Fruit fly (Drosophila melanogaster) whole organism, embryonic: ENCODE data around the gene lobo.

Source experiments
- ATbp ChIP-seq: fragments of 200-800 bp; sonication (Bioruptor generic); optimal IDR thresholded peaks from 2 replicates; lab custom pipeline; 2017; ENCODE audit warnings: missing biosample characterization, mild to moderate bottlenecking, missing genetic modification characterization, missing genetic modification reagents
- Atf3 ChIP-seq: fragments of 200-800 bp; sonication (Bioruptor generic); optimal IDR thresholded peaks from 3 replicates; lab custom pipeline; 2016; ENCODE audit warnings: missing biosample characterization, missing genetic modification characterization
- Atf6 ChIP-seq: fragments of 200-800 bp; sonication (Bioruptor generic); IDR thresholded peaks from 2 replicates; pipeline ENCODE4 v1.3.6; 2022; ENCODE audit warnings: missing biosample characterization, missing genetic modification characterization
- CG10147 ChIP-seq: fragments of 200-800 bp; sonication (Bioruptor generic); optimal IDR thresholded peaks from 2 replicates; lab custom pipeline; 2019; ENCODE audit warnings: missing biosample characterization, mild to moderate bottlenecking, missing genetic modification characterization, moderate library complexity
- CG1233 ChIP-seq: fragments of 200-800 bp; sonication (Bioruptor generic); optimal IDR thresholded peaks from 4 replicates; lab custom pipeline; 2018; ENCODE audit warnings: missing biosample characterization, mild to moderate bottlenecking, missing genetic modification characterization
- CG13123 ChIP-seq: fragments of 200-800 bp; sonication (Bioruptor generic); optimal IDR thresholded peaks from 2 replicates; lab custom pipeline; 2016; ENCODE audit warnings: missing biosample characterization, missing genetic modification characterization
- CG14050 ChIP-seq: fragments of 200-800 bp; sonication (Bioruptor generic); IDR thresholded peaks from 3 replicates; pipeline ENCODE4 v1.3.6; 2022; ENCODE audit warnings: missing biosample characterization, missing genetic modification characterization
- CG15073 ChIP-seq: fragments of 200-800 bp; sonication (Bioruptor generic); optimal IDR thresholded peaks from 2 replicates; lab custom pipeline; 2016; ENCODE audit warnings: missing biosample characterization, missing genetic modification characterization
- CG17328 ChIP-seq: fragments of 200-800 bp; sonication (Bioruptor generic); IDR thresholded peaks from 2 replicates; pipeline ENCODE4 v1.3.6; 2022; ENCODE audit warnings: missing biosample characterization, missing genetic modification characterization
- CG2678 ChIP-seq: fragments of 200-800 bp; sonication (Bioruptor generic); optimal IDR thresholded peaks from 3 replicates; lab custom pipeline; 2019; ENCODE audit warnings: missing biosample characterization, mild to moderate bottlenecking, missing genetic modification characterization, moderate library complexity
- CG3163 ChIP-seq: fragments of 200-800 bp; sonication (Bioruptor generic); optimal IDR thresholded peaks from 3 replicates; lab custom pipeline; 2016; ENCODE audit warnings: missing biosample characterization, missing genetic modification characterization
- CG34376 ChIP-seq: fragments of 200-800 bp; sonication (Bioruptor generic); optimal IDR thresholded peaks from 2 replicates; lab custom pipeline; 2018; ENCODE audit warnings: missing biosample characterization, mild to moderate bottlenecking, missing genetic modification characterization
- CG43689 ChIP-seq: fragments of 200-800 bp; sonication (Bioruptor generic); IDR thresholded peaks from 2 replicates; pipeline ENCODE4 v1.3.6; 2022; ENCODE audit warnings: missing biosample characterization, missing genetic modification characterization
- CG4707 ChIP-seq: fragments of 200-800 bp; sonication (Bioruptor generic); optimal IDR thresholded peaks from 2 replicates; lab custom pipeline; 2018; ENCODE audit warnings: missing biosample characterization, mild to moderate bottlenecking, missing genetic modification characterization, moderate library complexity
- CG5245 ChIP-seq: fragments of 200-800 bp; sonication (Bioruptor generic); optimal IDR thresholded peaks from 3 replicates; lab custom pipeline; 2016; ENCODE audit warnings: missing biosample characterization, missing genetic modification characterization
- CG8388 ChIP-seq: fragments of 200-800 bp; sonication (Bioruptor generic); optimal IDR thresholded peaks from 2 replicates; lab custom pipeline; 2019; ENCODE audit warnings: missing biosample characterization, mild to moderate bottlenecking, missing genetic modification characterization, moderate library complexity
- CG9797 ChIP-seq: fragments of 200-800 bp; sonication (Bioruptor generic); optimal IDR thresholded peaks from 3 replicates; lab custom pipeline; 2018; ENCODE audit warnings: missing biosample characterization, mild to moderate bottlenecking, missing genetic modification characterization
- CG9876 ChIP-seq: fragments of 200-800 bp; sonication (Bioruptor generic); optimal IDR thresholded peaks from 2 replicates; lab custom pipeline; 2016; ENCODE audit warnings: missing biosample characterization, missing genetic modification characterization
- D ChIP-seq, 2 experiments: fragments of 200-800 bp in 1 of 2; fragments of >200 bp in 1 of 2; sonication (Bioruptor generic) in 1 of 2; optimal IDR thresholded peaks; 2 replicates in 1 of 2; 3 replicates in 1 of 2; lab custom pipeline; 2017; ENCODE audit warnings: mild to moderate bottlenecking in 1 of 2, missing biosample characterization in 1 of 2, missing genetic modification characterization in 1 of 2, missing genetic modification reagents in 1 of 2
- Ets65A ChIP-seq: fragments of 200-800 bp; sonication (Bioruptor generic); peaks from one replicate; lab custom pipeline; 2016; ENCODE audit warnings: missing biosample characterization, missing genetic modification characterization
- HLH3B ChIP-seq: fragments of 200-800 bp; sonication (Bioruptor generic); IDR thresholded peaks from 2 replicates; pipeline ENCODE4 v1.3.6; 2022; ENCODE audit warnings: missing biosample characterization, missing genetic modification characterization
- HmgZ ChIP-seq: fragments of 200-800 bp; sonication (Bioruptor generic); optimal IDR thresholded peaks from 2 replicates; lab custom pipeline; 2018; ENCODE audit warnings: missing biosample characterization, mild to moderate bottlenecking, missing genetic modification characterization
- Hmr ChIP-seq: fragments of 200-800 bp; sonication (Bioruptor generic); optimal IDR thresholded peaks from 3 replicates; lab custom pipeline; 2017; ENCODE audit warnings: mild to moderate bottlenecking, missing biosample characterization, missing genetic modification reagents, missing genetic modification characterization
- Lpt ChIP-seq: fragments of >200 bp; optimal IDR thresholded peaks from 2 replicates; lab custom pipeline; 2018; ENCODE audit warnings: missing biosample characterization, missing genetic modification characterization
- Mad ChIP-seq: fragments of 200-800 bp; sonication (Bioruptor generic); optimal IDR thresholded peaks from 2 replicates; lab custom pipeline; 2016; ENCODE audit warnings: missing biosample characterization, missing genetic modification characterization
- NC2β ChIP-seq: fragments of 200-800 bp; sonication (Bioruptor generic); optimal IDR thresholded peaks from 2 replicates; lab custom pipeline; 2016; ENCODE audit warnings: missing biosample characterization, missing genetic modification characterization
- Neu2 ChIP-seq: fragments of 200-800 bp; sonication (Bioruptor generic); optimal IDR thresholded peaks from 3 replicates; lab custom pipeline; 2016; ENCODE audit warnings: missing biosample characterization, missing genetic modification characterization, borderline replicate concordance
- Nf-YA ChIP-seq: fragments of 200-800 bp; sonication (Bioruptor generic); IDR thresholded peaks from 2 replicates; pipeline ENCODE4 v1.3.6; 2022; ENCODE audit warnings: missing biosample characterization, missing genetic modification characterization
- Sox102F ChIP-seq: fragments of 200-800 bp; sonication (Bioruptor generic); optimal IDR thresholded peaks from 2 replicates; lab custom pipeline; 2018; ENCODE audit warnings: missing biosample characterization, mild to moderate bottlenecking, missing genetic modification characterization, moderate library complexity
- abd-A ChIP-seq: fragments of 200-800 bp; sonication (Bioruptor generic); optimal IDR thresholded peaks from 3 replicates; lab custom pipeline; 2019; ENCODE audit warnings: missing biosample characterization, mild to moderate bottlenecking, missing genetic modification characterization, moderate library complexity
- aop ChIP-seq: fragments of 200-800 bp; sonication (Bioruptor generic); IDR thresholded peaks from 2 replicates; pipeline ENCODE4 v1.3.6; 2022; ENCODE audit warnings: missing biosample characterization, missing genetic modification characterization
- az2 ChIP-seq: fragments of 200-800 bp; sonication (Bioruptor generic); optimal IDR thresholded peaks from 3 replicates; lab custom pipeline; 2016; ENCODE audit warnings: missing biosample characterization, missing genetic modification characterization
- btn ChIP-seq: fragments of 200-800 bp; sonication (Bioruptor generic); optimal IDR thresholded peaks from 2 replicates; lab custom pipeline; 2016; ENCODE audit warnings: missing biosample characterization, missing genetic modification characterization
- cas ChIP-seq: fragments of 200-800 bp; sonication (Bioruptor generic); IDR thresholded peaks from 2 replicates; pipeline ENCODE4 v1.3.6; 2022; ENCODE audit warnings: missing biosample characterization, missing genetic modification characterization
- cato ChIP-seq: fragments of 200-800 bp; sonication (Bioruptor generic); optimal IDR thresholded peaks from 2 replicates; lab custom pipeline; 2016; ENCODE audit warnings: missing biosample characterization, missing genetic modification characterization, borderline replicate concordance
- dan ChIP-seq: fragments of 200-800 bp; sonication (Bioruptor generic); IDR thresholded peaks from 2 replicates; pipeline ENCODE4 v1.3.6; 2022; ENCODE audit warnings: missing biosample characterization, missing genetic modification characterization
- dmrt99B ChIP-seq: fragments of 200-800 bp; sonication (Bioruptor generic); optimal IDR thresholded peaks from 2 replicates; lab custom pipeline; 2018; ENCODE audit warnings: missing biosample characterization, mild to moderate bottlenecking, missing genetic modification characterization, moderate library complexity
- dysf ChIP-seq: fragments of 200-800 bp; sonication (Bioruptor generic); IDR thresholded peaks from 3 replicates; pipeline ENCODE4 v1.3.6; 2022; ENCODE audit warnings: missing biosample characterization, missing genetic modification characterization
- fd3F ChIP-seq: fragments of 200-800 bp; sonication (Bioruptor generic); optimal IDR thresholded peaks from 2 replicates; lab custom pipeline; 2018; ENCODE audit warnings: missing biosample characterization, mild to moderate bottlenecking, missing genetic modification characterization, moderate library complexity
- gce ChIP-seq: fragments of 200-800 bp; sonication (Bioruptor generic); IDR thresholded peaks from 3 replicates; pipeline ENCODE4 v1.3.6; 2022; ENCODE audit warnings: missing biosample characterization, missing genetic modification characterization
- gem ChIP-seq: fragments of 200-800 bp; sonication (Bioruptor generic); optimal IDR thresholded peaks from 2 replicates; lab custom pipeline; 2019; ENCODE audit warnings: missing biosample characterization, mild to moderate bottlenecking, missing genetic modification characterization, moderate library complexity
- ind ChIP-seq: fragments of 200-800 bp; sonication (Bioruptor generic); optimal IDR thresholded peaks from 3 replicates; lab custom pipeline; 2016; ENCODE audit warnings: missing biosample characterization, missing genetic modification characterization
- luna ChIP-seq: fragments of 200-800 bp; sonication (Bioruptor generic); optimal IDR thresholded peaks from 2 replicates; lab custom pipeline; 2016; ENCODE audit warnings: missing biosample characterization, missing genetic modification characterization
- schlank ChIP-seq: fragments of 200-800 bp; sonication (Bioruptor generic); optimal IDR thresholded peaks from 2 replicates; lab custom pipeline; 2018; ENCODE audit warnings: missing biosample characterization, mild to moderate bottlenecking, missing genetic modification characterization
- slou ChIP-seq: fragments of 200-800 bp; sonication (Bioruptor generic); optimal IDR thresholded peaks from 3 replicates; lab custom pipeline; 2016; ENCODE audit warnings: missing biosample characterization, missing genetic modification characterization
- slp2 ChIP-seq: fragments of 200-800 bp; sonication (Bioruptor generic); optimal IDR thresholded peaks from 2 replicates; lab custom pipeline; 2016; ENCODE audit warnings: missing biosample characterization, missing genetic modification characterization
- vnd ChIP-seq: fragments of 200-800 bp; sonication (Bioruptor generic); IDR thresholded peaks from 3 replicates; pipeline ENCODE4 v1.3.6; 2022; ENCODE audit warnings: missing biosample characterization, missing genetic modification characterization; ENCODE audit not compliant: partially characterized antibody
- wor ChIP-seq: fragments of 200-800 bp; sonication (Bioruptor generic); IDR thresholded peaks from 2 replicates; pipeline ENCODE4 v1.3.6; 2022; ENCODE audit warnings: missing biosample characterization, missing genetic modification characterization
- zfh2 ChIP-seq: fragments of 200-800 bp; sonication (Bioruptor generic); optimal IDR thresholded peaks from 2 replicates; lab custom pipeline; 2016; ENCODE audit warnings: missing biosample characterization, missing genetic modification characterization

The lobo gene

DNA sequence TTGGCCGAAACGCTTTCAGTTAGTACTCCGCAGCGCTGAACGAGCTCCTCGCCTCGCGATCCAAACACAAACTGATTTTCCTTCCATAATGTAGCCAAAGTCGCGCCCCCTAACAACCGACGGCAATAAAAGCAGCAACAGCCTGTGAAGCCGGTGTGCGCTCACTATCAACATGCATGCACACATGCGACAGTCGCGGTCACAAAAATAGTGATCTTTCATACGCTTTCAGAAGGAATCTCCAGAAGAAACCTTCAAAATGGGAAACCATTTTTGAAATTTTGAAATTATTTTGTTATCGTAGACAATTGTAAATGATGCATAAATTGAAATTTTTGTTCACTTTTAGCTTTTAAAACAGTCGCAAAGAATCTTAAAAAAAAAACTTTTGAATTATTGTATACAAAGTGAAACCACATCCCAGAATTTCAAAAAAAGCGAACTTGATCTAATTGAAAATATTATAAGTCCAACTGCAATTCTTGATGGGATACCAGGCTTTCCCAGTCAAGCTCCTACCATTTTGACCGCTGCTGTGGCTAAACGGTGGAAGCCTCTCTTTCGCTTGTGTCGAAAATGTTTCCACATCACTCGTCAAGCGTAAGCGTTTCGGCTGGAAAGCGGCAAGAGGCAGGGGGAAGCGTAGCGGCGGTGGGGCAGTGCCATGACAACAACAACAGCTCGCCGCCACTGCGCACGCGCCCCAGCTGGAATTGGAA, 38.9 kb upstream of the lobo start, which contains the start of gene Cad96Cb (continued):
- no peak for TF ChIP-seq schlank (tag; lab: Kevin White, UChicago)
- peak; percentile 63; the same call in 1 of the 2 replicates for TF ChIP-seq dan (GFP tag; lab: Robert Waterston, UW)
- TF ChIP-seq luna (GFP tag; lab: Kevin White, UChicago), result no peak
- peak; percentile 58 for TF ChIP-seq CG3163
- peak; percentile 86 for TF ChIP-seq ATbp
- peak; percentile 48 for TF ChIP-seq CG4707 (GFP tag; lab: Kevin White, UChicago)
- TF ChIP-seq CG34376 (GFP tag; lab: Kevin White, UChicago), result peak; percentile 1
- peak; percentile 35 for TF ChIP-seq slou (GFP tag; lab: Kevin White, UChicago)
- peak; percentile 43; the same call in 1 of the 3 replicates for TF ChIP-seq CG14050
- no peak for TF ChIP-seq CG9797 (GFP tag; lab: Kevin White, UChicago)
- peak; percentile 59 for TF ChIP-seq HLH3B (GFP tag; lab: Robert Waterston, UW)
- TF ChIP-seq Atf6 (GFP tag; lab: Robert Waterston, UW), result peak; percentile 36; the same call in 1 of the 2 replicates
- no peak for TF ChIP-seq Neu2 (GFP tag; lab: Kevin White, UChicago)
- no peak for TF ChIP-seq vnd
- TF ChIP-seq slp2 (GFP tag; lab: Kevin White, UChicago), result peak; percentile 82
- TF ChIP-seq Lpt (GFP tag; lab: Kevin White, UChicago), result no peak
- TF ChIP-seq gem (tag; lab: Kevin White, UChicago), result peak; percentile 90
- TF ChIP-seq Nf-YA (GFP tag; lab: Robert Waterston, UW), result no peak
- no peak for TF ChIP-seq abd-A (tag; lab: Kevin White, UChicago)
- peak; percentile 80 for TF ChIP-seq Atf3 (GFP tag; lab: Kevin White, UChicago)
- peak; percentile 72 for TF ChIP-seq Mad (GFP tag; lab: Kevin White, UChicago)
- TF ChIP-seq CG9876 (GFP tag; lab: Kevin White, UChicago), result peak; percentile 27
- peak; percentile 7 for TF ChIP-seq CG13123 (GFP tag; lab: Kevin White, UChicago)
- TF ChIP-seq Ets65A (GFP tag; lab: Kevin White, UChicago), result peak; percentile 95
- TF ChIP-seq dysf (GFP tag; lab: Robert Waterston, UW), result peak; percentile 73
- TF ChIP-seq cas, result no peak
- peak; percentile 85 for TF ChIP-seq az2
- TF ChIP-seq fd3F (GFP tag; lab: Kevin White, UChicago), result peak; percentile 24
- TF ChIP-seq CG10147 (GFP tag; lab: Kevin White, UChicago), result peak; percentile 77
- 0 out of 3 replicates have a peak, but pooled peaks have one; percentile 35 for TF ChIP-seq gce (GFP tag; lab: Robert Waterston, UW)
- peak; percentile 0 for TF ChIP-seq zfh2
- peak; percentile 85 for TF ChIP-seq CG8388
- peak; percentile 86 for TF ChIP-seq Sox102F
- peak; percentile 90 for TF ChIP-seq CG2678
- TF ChIP-seq CG5245 (GFP tag; lab: Kevin White, UChicago), result peak; percentile 82
- TF ChIP-seq ind (GFP tag; lab: Kevin White, UChicago), result peak; percentile 79
- no peak for TF ChIP-seq aop (GFP tag; lab: Robert Waterston, UW)
- TF ChIP-seq HmgZ (tag; lab: Kevin White, UChicago), result peak; percentile 39
- no peak for TF ChIP-seq CG43689 (GFP tag; lab: Robert Waterston, UW)
- TF ChIP-seq CG17328 (GFP tag; lab: Robert Waterston, UW), result peak; percentile 37
- TF ChIP-seq NC2β, result peak; percentile 73
- TF ChIP-seq cato (GFP tag; lab: Kevin White, UChicago), result peak; percentile 71
- TF ChIP-seq btn, result peak; percentile 81
- peak; percentile 93 for TF ChIP-seq dmrt99B
- TF ChIP-seq CG1233 (GFP tag; lab: Kevin White, UChicago), result peak; percentile 85
- TF ChIP-seq Hmr (GFP tag; lab: Kevin White, UChicago), result peak; percentile 58
- TF ChIP-seq D (optimal IDR thresholded peaks at IDR 0.05; lab: Kevin White, UChicago), result no peak
- TF ChIP-seq D (GFP tag; optimal IDR thresholded peaks at IDR 0.05; lab: Kevin White, UChicago), result peak; percentile 92
- TF ChIP-seq CG15073 (GFP tag; lab: Kevin White, UChicago), result peak; percentile 20
- peak; percentile 66 for TF ChIP-seq wor
